Worm (Caenorhabditis elegans): ENCODE data around the gene F58A4.1.

- no peak for TF ChIP-seq hlh-8 (tag; optimal IDR thresholded peaks at IDR 0.05)
- no peak for TF ChIP-seq pha-4 (tag; optimal IDR thresholded peaks at IDR 0.05)
- TF ChIP-seq tbx-2 (tag; optimal IDR thresholded peaks at IDR 0.05), result no peak
- no peak for TF ChIP-seq ceh-22 (tag; optimal IDR thresholded peaks at IDR 0.05)
These were observed 27.4 kb upstream of the F58A4.1 start for ce11 chrIII:9570869-9571268.

All from whole organism, late embryonic.